Worm (Caenorhabditis elegans) whole organism, late embryonic: ENCODE data around the gene sqrd-1.

Experiments used
- C08G9.2 ChIP-seq: sonication (generic microtip); optimal IDR thresholded peaks from 2 replicates; lab custom pipeline; 2016; ENCODE audit warnings: mild to moderate bottlenecking, missing genetic modification characterization, moderate library complexity, missing compliant biosample characterization
- F13H6.1 ChIP-seq: sonication (generic microtip); optimal IDR thresholded peaks from 2 replicates; lab custom pipeline; 2016; ENCODE audit warnings: missing genetic modification characterization, missing compliant biosample characterization
- Y22D7AL.16 ChIP-seq: sonication (generic microtip); optimal IDR thresholded peaks from 2 replicates; lab custom pipeline; 2016; ENCODE audit warnings: missing genetic modification characterization, missing compliant biosample characterization
- ama-1 ChIP-seq: fragments of 150-350 bp; optimal IDR thresholded peaks from 2 replicates; lab custom pipeline; 2014
- ceh-18 ChIP-seq: sonication (generic microtip); optimal IDR thresholded peaks from 2 replicates; lab custom pipeline; 2016; ENCODE audit warnings: missing genetic modification characterization, missing compliant biosample characterization
- ceh-2 ChIP-seq: sonication (generic microtip); optimal IDR thresholded peaks from 2 replicates; lab custom pipeline; 2016; ENCODE audit warnings: missing genotype, missing genetic modification characterization, missing compliant biosample characterization
- ceh-22 ChIP-seq: sonication (generic microtip); optimal IDR thresholded peaks from 2 replicates; lab custom pipeline; 2017; ENCODE audit warnings: missing biosample characterization, missing genetic modification characterization
- ceh-30 ChIP-seq: fragments of 150-350 bp; optimal IDR thresholded peaks from 2 replicates; lab custom pipeline; 2014; ENCODE audit warnings: missing biosample characterization, missing genetic modification characterization
- ceh-31 ChIP-seq: sonication (generic microtip); optimal IDR thresholded peaks from 2 replicates; lab custom pipeline; 2016; ENCODE audit warnings: missing genetic modification characterization, missing compliant biosample characterization
- ceh-34 ChIP-seq: sonication (generic microtip); optimal IDR thresholded peaks from 2 replicates; lab custom pipeline; 2016; ENCODE audit warnings: mild to moderate bottlenecking, missing genetic modification characterization, missing compliant biosample characterization
- ceh-45 ChIP-seq: fragments of 200-800 bp; sonication (Bioruptor generic); IDR thresholded peaks from 2 replicates; pipeline ENCODE4 v1.3.6; 2022; ENCODE audit warnings: missing genetic modification reagents, missing genetic modification characterization, missing compliant biosample characterization
- ceh-48 ChIP-seq: sonication (generic microtip); optimal IDR thresholded peaks from 2 replicates; lab custom pipeline; 2016; ENCODE audit warnings: missing genetic modification characterization, inconsistent platforms, missing compliant biosample characterization
- ceh-9 ChIP-seq: sonication (generic microtip); optimal IDR thresholded peaks from 2 replicates; lab custom pipeline; 2016; ENCODE audit warnings: mild to moderate bottlenecking, missing genetic modification characterization, inconsistent platforms, missing compliant biosample characterization
- dve-1 ChIP-seq: sonication (generic microtip); optimal IDR thresholded peaks from 2 replicates; lab custom pipeline; 2017; ENCODE audit warnings: antibody characterized with exemption, mild to moderate bottlenecking, missing genetic modification characterization, missing compliant biosample characterization
- elt-2 ChIP-seq: sonication (generic microtip); optimal IDR thresholded peaks from 2 replicates; lab custom pipeline; 2016; ENCODE audit warnings: missing genetic modification reagents, missing genetic modification characterization, missing compliant biosample characterization
- elt-4 ChIP-seq: sonication (generic microtip); optimal IDR thresholded peaks from 2 replicates; lab custom pipeline; 2016; ENCODE audit warnings: missing genetic modification characterization, missing compliant biosample characterization
- fkh-10 ChIP-seq: fragments of 150-350 bp; optimal IDR thresholded peaks from 2 replicates; lab custom pipeline; 2014; ENCODE audit warnings: missing biosample characterization, missing genetic modification reagents, missing genetic modification characterization
- fkh-6 ChIP-seq: sonication (generic microtip); optimal IDR thresholded peaks from 2 replicates; lab custom pipeline; 2016; ENCODE audit warnings: missing genetic modification characterization, missing compliant biosample characterization
- hlh-13 ChIP-seq: fragments of 200-800 bp; sonication (Bioruptor generic); optimal IDR thresholded peaks from 2 replicates; lab custom pipeline; 2018; ENCODE audit warnings: mild to moderate bottlenecking, missing genetic modification characterization, missing compliant biosample characterization
- hlh-15 ChIP-seq: sonication (generic microtip); optimal IDR thresholded peaks from 2 replicates; lab custom pipeline; 2016; ENCODE audit warnings: missing genetic modification characterization, missing compliant biosample characterization
- hlh-30 ChIP-seq: sonication (generic microtip); optimal IDR thresholded peaks from 2 replicates; lab custom pipeline; 2017; ENCODE audit warnings: antibody characterized with exemption, missing genetic modification characterization, missing compliant biosample characterization; ENCODE audit not compliant: insufficient read depth
- hlh-6 ChIP-seq: sonication (generic microtip); optimal IDR thresholded peaks from 2 replicates; lab custom pipeline; 2016; ENCODE audit warnings: missing genotype, missing genetic modification characterization, missing compliant biosample characterization
- hlh-8 ChIP-seq: sonication (generic microtip); optimal IDR thresholded peaks from 2 replicates; lab custom pipeline; 2016; ENCODE audit warnings: missing genotype, missing genetic modification characterization, missing compliant biosample characterization
- lin-11 ChIP-seq: fragments of 200-800 bp; sonication (Bioruptor generic); optimal IDR thresholded peaks from 2 replicates; lab custom pipeline; 2018; ENCODE audit warnings: mild to moderate bottlenecking, missing genetic modification characterization, missing compliant biosample characterization
- mec-3 ChIP-seq: sonication (generic microtip); optimal IDR thresholded peaks from 2 replicates; lab custom pipeline; 2016; ENCODE audit warnings: borderline replicate concordance, missing genetic modification characterization, missing compliant biosample characterization
- nfya-1 ChIP-seq: sonication (generic microtip); optimal IDR thresholded peaks from 2 replicates; lab custom pipeline; 2017; ENCODE audit warnings: missing genetic modification characterization, mild to moderate bottlenecking, missing compliant biosample characterization, antibody characterized with exemption, moderate library complexity
- nhr-232 ChIP-seq: sonication (generic microtip); optimal IDR thresholded peaks from 2 replicates; lab custom pipeline; 2016; ENCODE audit warnings: missing genetic modification characterization, missing compliant biosample characterization
- npax-4 ChIP-seq: sonication (generic microtip); optimal IDR thresholded peaks from 2 replicates; lab custom pipeline; 2016; ENCODE audit warnings: missing genetic modification characterization, missing compliant biosample characterization
- odd-2 ChIP-seq: sonication (generic microtip); optimal IDR thresholded peaks from 2 replicates; lab custom pipeline; 2017; ENCODE audit warnings: antibody characterized with exemption, mild to moderate bottlenecking, missing genetic modification characterization, missing compliant biosample characterization
- pat-9 ChIP-seq: fragments of 200-800 bp; sonication (Bioruptor generic); optimal IDR thresholded peaks from 2 replicates; lab custom pipeline; 2018; ENCODE audit warnings: mild to moderate bottlenecking, missing genetic modification characterization, moderate library complexity, missing compliant biosample characterization
- pax-1 ChIP-seq: fragments of 150-350 bp; optimal IDR thresholded peaks from 2 replicates; lab custom pipeline; 2014; ENCODE audit warnings: missing biosample characterization, missing genetic modification characterization
- pha-2 ChIP-seq: sonication (generic microtip); optimal IDR thresholded peaks from 2 replicates; lab custom pipeline; 2017; ENCODE audit warnings: mild to moderate bottlenecking, missing genetic modification characterization, missing compliant biosample characterization
- pha-4 ChIP-seq: fragments of 150-350 bp; optimal IDR thresholded peaks from 2 replicates; lab custom pipeline; 2018; ENCODE audit warnings: missing biosample characterization, missing genetic modification reagents, missing genetic modification characterization
- ref-2 ChIP-seq: sonication (generic microtip); optimal IDR thresholded peaks from 2 replicates; lab custom pipeline; 2016; ENCODE audit warnings: missing genetic modification characterization, missing compliant biosample characterization
- sox-2 ChIP-seq: fragments of 200-800 bp; sonication (Bioruptor generic); IDR thresholded peaks from 2 replicates; pipeline ENCODE4 v1.3.6; 2022; ENCODE audit warnings: missing genetic modification reagents, missing genetic modification characterization, missing compliant biosample characterization
- sox-4 ChIP-seq: sonication (generic microtip); optimal IDR thresholded peaks from 2 replicates; lab custom pipeline; 2017; ENCODE audit warnings: mild to moderate bottlenecking, missing genetic modification characterization, inconsistent platforms, missing compliant biosample characterization
- syd-9 ChIP-seq: sonication (generic microtip); optimal IDR thresholded peaks from 2 replicates; lab custom pipeline; 2016; ENCODE audit warnings: mild to moderate bottlenecking, missing genetic modification characterization, moderate library complexity, missing compliant biosample characterization
- tbx-2 ChIP-seq: sonication (generic microtip); optimal IDR thresholded peaks from 2 replicates; lab custom pipeline; 2016; ENCODE audit warnings: missing genetic modification characterization, missing compliant biosample characterization
- unc-42 ChIP-seq: sonication (generic microtip); optimal IDR thresholded peaks from 2 replicates; lab custom pipeline; 2016; ENCODE audit warnings: missing genotype, missing genetic modification characterization, missing compliant biosample characterization
- unc-55 ChIP-seq: sonication (generic microtip); optimal IDR thresholded peaks from 2 replicates; lab custom pipeline; 2017; ENCODE audit warnings: missing biosample characterization, missing genetic modification reagents, missing genetic modification characterization
- zip-5 ChIP-seq: sonication (generic microtip); optimal IDR thresholded peaks from 2 replicates; lab custom pipeline; 2016; ENCODE audit warnings: missing genetic modification characterization, missing compliant biosample characterization

sqrd-1 gene

DNA sequence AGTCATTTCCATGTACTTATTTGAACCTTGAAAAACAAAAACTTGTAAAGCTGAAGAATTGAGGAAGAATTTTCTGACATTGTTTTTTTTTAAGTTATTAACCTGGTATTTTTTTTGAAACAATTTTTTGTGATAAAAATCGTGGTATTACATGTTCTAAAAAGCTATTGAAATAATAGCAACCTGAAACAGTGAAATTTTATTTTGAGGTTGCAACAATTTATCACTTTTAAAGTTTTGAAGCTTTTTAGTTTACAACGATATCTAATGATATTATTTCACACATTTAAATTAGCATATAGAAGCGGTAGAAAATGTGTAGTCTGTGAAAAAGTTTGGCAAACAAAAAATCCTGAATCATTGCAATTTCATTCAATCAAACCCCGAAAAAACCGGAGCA is 37.9 kb downstream of the sqrd-1 start:
- TF ChIP-seq syd-9 (tag; lab: Kevin White, UChicago) (no peak), pat-9 (tag; lab: Kevin White, UChicago) (no peak), F13H6.1 (no peak), ceh-45 (GFP tag; lab: Robert Waterston, UW) (no peak), Y22D7AL.16 (tag; lab: Kevin White, UChicago) (no peak), zip-5 (tag; lab: Kevin White, UChicago) (no peak), fkh-10 (GFP tag; lab: Kevin White, UChicago) (no peak)
- TF ChIP-seq, all 69 proteins: peak for 0

DNA sequence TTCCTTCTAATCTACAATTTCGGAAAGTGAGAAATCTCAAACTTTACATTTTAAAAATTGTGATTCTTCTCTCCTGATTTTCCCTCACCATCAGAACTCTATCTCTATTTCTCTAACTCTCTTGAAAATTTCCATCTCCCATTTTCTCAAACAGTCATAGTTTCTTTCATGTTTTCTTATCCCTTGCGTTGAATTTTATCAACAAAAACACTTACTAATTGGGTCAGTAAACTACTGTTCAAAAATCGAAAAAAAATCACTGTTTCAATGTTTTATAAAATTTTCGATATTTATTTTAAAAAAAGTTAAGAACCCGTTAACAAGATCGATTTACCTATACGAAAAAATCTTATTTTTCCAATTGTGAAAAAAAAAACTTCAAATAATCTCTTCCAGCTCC is 39.5 kb downstream of the sqrd-1 start:
- TF ChIP-seq ceh-31 (tag; lab: Kevin White, UChicago) (no peak), odd-2 (tag; lab: Kevin White, UChicago) (no peak), ceh-22 (tag; lab: Kevin White, UChicago) (no peak), hlh-30 (tag; lab: Kevin White, UChicago) (no peak), sox-2 (GFP tag; lab: Robert Waterston, UW) (no peak), hlh-15 (no peak), pha-4 (no peak), nhr-232 (tag; lab: Kevin White, UChicago) (no peak), hlh-6 (no peak), mec-3 (tag; lab: Kevin White, UChicago) (no peak), ceh-34 (tag; lab: Kevin White, UChicago) (no peak), unc-42 (tag; lab: Kevin White, UChicago) (no peak), fkh-6 (tag; lab: Kevin White, UChicago) (no peak), ama-1 (lab: Kevin White, UChicago) (no peak), ceh-9 (tag; lab: Kevin White, UChicago) (no peak), pax-1 (no peak)

DNA sequence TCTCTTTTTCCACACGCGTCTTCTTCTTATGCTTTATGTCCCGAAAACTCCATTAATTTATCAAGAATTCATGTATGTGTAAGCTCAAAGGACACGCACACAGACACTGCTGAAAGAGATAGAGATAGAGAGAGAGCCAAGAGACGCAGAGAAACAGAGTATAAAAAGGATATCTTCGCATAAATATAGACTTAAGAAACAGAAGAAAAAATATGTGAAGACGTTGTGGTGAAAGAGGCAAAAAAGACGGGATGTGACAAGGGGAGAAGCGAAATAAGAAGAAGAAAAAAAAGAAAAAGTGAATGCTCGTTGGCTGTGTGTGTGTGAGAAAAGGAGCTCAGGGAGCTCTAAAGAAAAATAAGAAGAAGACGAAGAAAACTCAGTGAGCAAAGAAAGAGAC is 41.1 kb downstream of the sqrd-1 start:
- TF ChIP-seq hlh-8, result no peak
- peak; percentile 18 for TF ChIP-seq nfya-1 (tag; lab: Kevin White, UChicago)
- no peak for TF ChIP-seq sox-4
- peak; percentile 18 for TF ChIP-seq ceh-31 (tag; lab: Kevin White, UChicago)
- no peak for TF ChIP-seq ceh-2 (tag; lab: Kevin White, UChicago)
- no peak for TF ChIP-seq tbx-2 (tag; lab: Kevin White, UChicago)
- TF ChIP-seq hlh-13 (GFP tag; lab: Kevin White, UChicago), result no peak
- TF ChIP-seq Y22D7AL.16 (tag; lab: Kevin White, UChicago), result no peak
- no peak for TF ChIP-seq hlh-6
- no peak for TF ChIP-seq elt-2
- no peak for TF ChIP-seq elt-4
- TF ChIP-seq unc-42 (tag; lab: Kevin White, UChicago), result peak; percentile 66
- TF ChIP-seq C08G9.2, result no peak
- no peak for TF ChIP-seq ceh-48 (tag; lab: Kevin White, UChicago)
- no peak for TF ChIP-seq dve-1 (tag; lab: Kevin White, UChicago)
- TF ChIP-seq unc-55 (GFP tag; lab: Kevin White, UChicago), result peak; percentile 0
- no peak for TF ChIP-seq hlh-30 (tag; lab: Kevin White, UChicago)
- no peak for TF ChIP-seq npax-4 (tag; lab: Kevin White, UChicago)
- peak; percentile 30 for TF ChIP-seq ceh-18 (tag; lab: Kevin White, UChicago)
- TF ChIP-seq F13H6.1, result no peak
- TF ChIP-seq ceh-30 (tag; lab: Kevin White, UChicago), result no peak
- TF ChIP-seq pha-2 (tag; lab: Kevin White, UChicago), result no peak
- no peak for TF ChIP-seq lin-11 (tag; lab: Kevin White, UChicago)
- TF ChIP-seq ref-2 (tag; lab: Kevin White, UChicago), result no peak
- no peak for TF ChIP-seq pax-1
- TF ChIP-seq mec-3 (tag; lab: Kevin White, UChicago), result no peak
